Worm (Caenorhabditis elegans): ENCODE data around the gene cgef-1.

Gene cgef-1

ce11 chrX:2754036-2754941, 17.6 kb upstream of the cgef-1 start:
- peak; percentile 88 for TF ChIP-seq php-3 (GFP tag; IDR thresholded peaks at IDR 0.05)
- peak; percentile 91 for TF ChIP-seq aha-1 (tag)
- no peak for TF ChIP-seq daf-16 (GFP tag; optimal IDR thresholded peaks at IDR 0.05)
- TF ChIP-seq daf-16 (tag; optimal IDR thresholded peaks at IDR 0.05): peak; percentile 33
- TF ChIP-seq hmg-1.1 (GFP tag; IDR thresholded peaks at IDR 0.05): no peak
- no peak for TF ChIP-seq ceh-62 (tag; optimal IDR thresholded peaks at IDR 0.05)
- peak; percentile 79 for TF ChIP-seq dve-1 (tag; optimal IDR thresholded peaks at IDR 0.05; ENCODE audit: insufficient read depth)
- TF ChIP-seq pha-4 (GFP tag; IDR thresholded peaks at IDR 0.05): no peak
- TF ChIP-seq pha-4 (tag; optimal IDR thresholded peaks at IDR 0.05): no peak
- TF ChIP-seq dmd-6 (GFP tag; IDR thresholded peaks at IDR 0.05): peak; percentile 63; the same call in 1 of the 2 replicates
- TF ChIP-seq ceh-20 (GFP tag; IDR thresholded peaks at IDR 0.05): peak; percentile 53; the same call in 1 of the 2 replicates

- TF ChIP-seq saeg-2 (GFP tag; IDR thresholded peaks at IDR 0.05) (0 out of 2 replicates have a peak, but pooled peaks have one; percentile 21), tag-97 (GFP tag; IDR thresholded peaks at IDR 0.05) (no peak), lin-29 (GFP tag; IDR thresholded peaks at IDR 0.05) (no peak), nhr-42 (GFP tag; IDR thresholded peaks at IDR 0.05) (0 out of 2 replicates have a peak, but pooled peaks have one; percentile 41)
Measured at ce11 chrX:2763476-2764268, 8.2 kb upstream of the cgef-1 start, which contains the start of gene unc-2. Gene unc-2 (minus strand): TSS chrX:2763526.

ce11 chrX:2764278-2764677, 7.6 kb upstream of the cgef-1 start:
- TF ChIP-seq dmd-6 (GFP tag; IDR thresholded peaks at IDR 0.05): 0 out of 2 replicates have a peak, but pooled peaks have one; percentile 5
- TF ChIP-seq tra-1 (GFP tag; IDR thresholded peaks at IDR 0.05): no peak
- TF ChIP-seq ces-1 (GFP tag; optimal IDR thresholded peaks at IDR 0.05): peak; percentile 42
- TF ChIP-seq unc-62 (GFP tag; optimal IDR thresholded peaks at IDR 0.05 in 1 of 2): peak in 1 of 2 experiments; percentile 37
- TF ChIP-seq unc-62 (tag; optimal IDR thresholded peaks at IDR 0.05): no peak

- TF ChIP-seq hmg-1.1 (GFP tag; IDR thresholded peaks at IDR 0.05) (peak; percentile 26; the same call in 1 of the 2 replicates), nhr-11 (tag; optimal IDR thresholded peaks at IDR 0.05) (no peak), mep-1 (tag; optimal IDR thresholded peaks at IDR 0.05) (peak; percentile 37)
Measured at ce11 chrX:2769685-2770084, 2.2 kb upstream of the cgef-1 start, which contains the start of gene F55F1.2. Gene F55F1.2 (minus strand): TSS chrX:2770060.

- TF ChIP-seq nhr-42 (GFP tag; IDR thresholded peaks at IDR 0.05) (no peak), nhr-102 (tag; optimal IDR thresholded peaks at IDR 0.05) (no peak), ceh-44 (GFP tag; IDR thresholded peaks at IDR 0.05) (no peak), ceh-20 (GFP tag; IDR thresholded peaks at IDR 0.05) (no peak), dmd-9 (GFP tag; IDR thresholded peaks at IDR 0.05) (no peak), fkh-10 (GFP tag; optimal IDR thresholded peaks at IDR 0.05) (no peak), ceh-82 (tag; optimal IDR thresholded peaks at IDR 0.05) (no peak), daf-12 (tag; optimal IDR thresholded peaks at IDR 0.05) (no peak), F10B5.3 (tag; optimal IDR thresholded peaks at IDR 0.05) (no peak), nhr-77 (tag; optimal IDR thresholded peaks at IDR 0.05) (no peak), zfp-3 (GFP tag; conservative IDR thresholded peaks at IDR 0.05) (no peak), mdl-1 (tag; optimal IDR thresholded peaks at IDR 0.05) (no peak), hlh-11 (tag; optimal IDR thresholded peaks at IDR 0.05) (no peak), ces-1 (GFP tag; optimal IDR thresholded peaks at IDR 0.05) (no peak), ceh-62 (tag; optimal IDR thresholded peaks at IDR 0.05) (no peak), daf-8 (GFP tag; IDR thresholded peaks at IDR 0.05) (no peak)
Measured at ce11 chrX:2776955-2777354, 5.1 kb downstream of the cgef-1 start.

Data from whole organism, L4 larva.